Fruit fly (Drosophila melanogaster) whole organism, embryonic: Measurements from ENCODE around the gene CG42699.
A peak's percentile ranks its signal among the peaks of the same experiment; 100 is the strongest.

ENCODE experiments used
- CG10543 ChIP-seq: fragments of 200-800 bp; sonication (Bioruptor generic); optimal IDR thresholded peaks from 3 replicates; lab custom pipeline; 2017; ENCODE audit warnings: missing biosample characterization, mild to moderate bottlenecking, missing genetic modification characterization, moderate library complexity
- CG10565 ChIP-seq: fragments of 200-800 bp; sonication (Bioruptor generic); optimal IDR thresholded peaks from 3 replicates; lab custom pipeline; 2016; ENCODE audit warnings: missing biosample characterization, mild to moderate bottlenecking, missing genetic modification characterization
- CG11456 ChIP-seq: fragments of 200-800 bp; sonication (Bioruptor generic); IDR thresholded peaks from 3 replicates; pipeline ENCODE4 v1.3.6; 2022; ENCODE audit warnings: missing biosample characterization, missing genetic modification characterization
- CG1233 ChIP-seq: fragments of 200-800 bp; sonication (Bioruptor generic); optimal IDR thresholded peaks from 4 replicates; lab custom pipeline; 2018; ENCODE audit warnings: missing biosample characterization, mild to moderate bottlenecking, missing genetic modification characterization
- CG14965 ChIP-seq: fragments of 200-800 bp; sonication (Bioruptor generic); optimal IDR thresholded peaks from 2 replicates; lab custom pipeline; 2016; ENCODE audit warnings: missing biosample characterization, missing genetic modification characterization, borderline replicate concordance
- CG15073 ChIP-seq: fragments of 200-800 bp; sonication (Bioruptor generic); optimal IDR thresholded peaks from 2 replicates; lab custom pipeline; 2016; ENCODE audit warnings: missing biosample characterization, missing genetic modification characterization
- CG1529 ChIP-seq: fragments of 200-800 bp; sonication (Bioruptor generic); optimal IDR thresholded peaks from 3 replicates; lab custom pipeline; 2018; ENCODE audit warnings: missing biosample characterization, missing genetic modification characterization
- CG15696 ChIP-seq: fragments of 200-800 bp; sonication (Bioruptor generic); optimal IDR thresholded peaks from 2 replicates; lab custom pipeline; 2019; ENCODE audit warnings: missing biosample characterization, mild to moderate bottlenecking, missing genetic modification characterization, moderate library complexity
- CG16813 ChIP-seq: fragments of 200-800 bp; sonication (Bioruptor generic); IDR thresholded peaks from 3 replicates; pipeline ENCODE4 v1.3.6; 2022; ENCODE audit warnings: missing biosample characterization, missing genetic modification characterization; ENCODE audit not compliant: partially characterized antibody
- CG17912 ChIP-seq: fragments of 200-800 bp; sonication (Bioruptor generic); optimal IDR thresholded peaks from 2 replicates; lab custom pipeline; 2018; ENCODE audit warnings: missing biosample characterization, mild to moderate bottlenecking, missing genetic modification characterization
- CG2199 ChIP-seq: fragments of 200-800 bp; sonication (Bioruptor generic); IDR thresholded peaks from 3 replicates; pipeline ENCODE4 v1.3.6; 2022; ENCODE audit warnings: missing biosample characterization, missing genetic modification characterization
- CG2712 ChIP-seq: fragments of 200-800 bp; optimal IDR thresholded peaks from 3 replicates; lab custom pipeline; 2019; ENCODE audit warnings: missing biosample characterization, mild to moderate bottlenecking, missing genetic modification characterization, moderate library complexity
- CG2875 ChIP-seq: fragments of 200-800 bp; sonication (Bioruptor generic); optimal IDR thresholded peaks from 2 replicates; lab custom pipeline; 2017; ENCODE audit warnings: missing biosample characterization, mild to moderate bottlenecking, missing genetic modification characterization, missing genetic modification reagents
- CG33213 ChIP-seq: fragments of 200-800 bp; sonication (Bioruptor generic); optimal IDR thresholded peaks from 3 replicates; lab custom pipeline; 2016; ENCODE audit warnings: missing biosample characterization, missing genetic modification characterization
- CG34376 ChIP-seq: fragments of 200-800 bp; sonication (Bioruptor generic); optimal IDR thresholded peaks from 2 replicates; lab custom pipeline; 2018; ENCODE audit warnings: missing biosample characterization, mild to moderate bottlenecking, missing genetic modification characterization
- CG4424 ChIP-seq: fragments of 200-800 bp; sonication (Bioruptor generic); optimal IDR thresholded peaks from 3 replicates; lab custom pipeline; 2016; ENCODE audit warnings: missing biosample characterization, missing genetic modification characterization
- CG7271 ChIP-seq: fragments of 200-800 bp; sonication (Bioruptor generic); optimal IDR thresholded peaks from 2 replicates; lab custom pipeline; 2018; ENCODE audit warnings: missing biosample characterization, mild to moderate bottlenecking, missing genetic modification characterization, moderate library complexity
- CG8765 ChIP-seq: fragments of 200-800 bp; sonication (Bioruptor generic); IDR thresholded peaks from 2 replicates; pipeline ENCODE4 v1.3.6; 2022; ENCODE audit warnings: missing biosample characterization, missing genetic modification characterization
- CG9215 ChIP-seq: fragments of 200-800 bp; sonication (Bioruptor generic); IDR thresholded peaks from 2 replicates; pipeline ENCODE4 v1.3.6; 2022; ENCODE audit warnings: missing biosample characterization, missing genetic modification characterization
- CG9797 ChIP-seq: fragments of 200-800 bp; sonication (Bioruptor generic); optimal IDR thresholded peaks from 3 replicates; lab custom pipeline; 2018; ENCODE audit warnings: missing biosample characterization, mild to moderate bottlenecking, missing genetic modification characterization
- Camta ChIP-seq: fragments of 200-800 bp; sonication (Bioruptor generic); optimal IDR thresholded peaks from 2 replicates; lab custom pipeline; 2016; ENCODE audit warnings: missing biosample characterization, missing genetic modification characterization
- ERR ChIP-seq: fragments of 200-800 bp; sonication (Bioruptor generic); optimal IDR thresholded peaks from 2 replicates; lab custom pipeline; 2016; ENCODE audit warnings: missing biosample characterization, missing genetic modification characterization
- HLH54F ChIP-seq: fragments of 200-800 bp; sonication (Bioruptor generic); optimal IDR thresholded peaks from 3 replicates; lab custom pipeline; 2016; ENCODE audit warnings: missing biosample characterization, missing genetic modification characterization
- HmgD ChIP-seq: fragments of 200-800 bp; sonication (Bioruptor generic); optimal IDR thresholded peaks from 3 replicates; lab custom pipeline; 2016; ENCODE audit warnings: missing biosample characterization, missing genetic modification characterization
- Jarid2 ChIP-seq: fragments of 200-800 bp; sonication (Bioruptor generic); optimal IDR thresholded peaks from 3 replicates; lab custom pipeline; 2017; ENCODE audit warnings: mild to moderate bottlenecking, missing biosample characterization, missing genetic modification reagents, missing genetic modification characterization
- Meics ChIP-seq: fragments of 200-800 bp; sonication (Bioruptor generic); optimal IDR thresholded peaks from 2 replicates; lab custom pipeline; 2017; ENCODE audit warnings: missing biosample characterization, mild to moderate bottlenecking, missing genetic modification characterization
- Neu2 ChIP-seq: fragments of 200-800 bp; sonication (Bioruptor generic); optimal IDR thresholded peaks from 3 replicates; lab custom pipeline; 2016; ENCODE audit warnings: missing biosample characterization, missing genetic modification characterization, borderline replicate concordance
- Xrp1 ChIP-seq: fragments of 200-800 bp; sonication (Bioruptor generic); IDR thresholded peaks from 2 replicates; pipeline ENCODE4 v1.3.6; 2022; ENCODE audit warnings: missing biosample characterization, missing genetic modification characterization
- YL-1 ChIP-seq: fragments of 200-800 bp; sonication (Bioruptor generic); optimal IDR thresholded peaks from 3 replicates; lab custom pipeline; 2017; ENCODE audit warnings: missing biosample characterization, mild to moderate bottlenecking, missing genetic modification characterization
- ap ChIP-seq: fragments of 200-800 bp; sonication (Bioruptor generic); IDR thresholded peaks from 2 replicates; pipeline ENCODE4 v1.3.6; 2022; ENCODE audit warnings: missing biosample characterization, missing genetic modification characterization
- chn ChIP-seq: fragments of 200-800 bp; sonication (Bioruptor generic); optimal IDR thresholded peaks from 2 replicates; lab custom pipeline; 2016; ENCODE audit warnings: missing biosample characterization, missing genetic modification characterization
- dan ChIP-seq: fragments of 200-800 bp; sonication (Bioruptor generic); IDR thresholded peaks from 2 replicates; pipeline ENCODE4 v1.3.6; 2022; ENCODE audit warnings: missing biosample characterization, missing genetic modification characterization
- dimm ChIP-seq: fragments of 200-800 bp; sonication (Bioruptor generic); IDR thresholded peaks from 2 replicates; pipeline ENCODE4 v1.3.6; 2022; ENCODE audit warnings: missing biosample characterization, missing genetic modification characterization
- dmrt99B ChIP-seq: fragments of 200-800 bp; sonication (Bioruptor generic); optimal IDR thresholded peaks from 2 replicates; lab custom pipeline; 2018; ENCODE audit warnings: missing biosample characterization, mild to moderate bottlenecking, missing genetic modification characterization, moderate library complexity
- eyg ChIP-seq: fragments of 200-800 bp; sonication (Bioruptor generic); optimal IDR thresholded peaks from 3 replicates; lab custom pipeline; 2016; ENCODE audit warnings: missing biosample characterization, missing genetic modification characterization
- gfzf ChIP-seq: fragments of 200-800 bp; sonication (Bioruptor generic); optimal IDR thresholded peaks from 2 replicates; lab custom pipeline; 2016; ENCODE audit warnings: missing biosample characterization, mild to moderate bottlenecking, missing genetic modification characterization, moderate library complexity
- hb ChIP-seq: fragments of 200-800 bp; sonication (Bioruptor generic); IDR thresholded peaks from 3 replicates; pipeline ENCODE4 v1.3.6; 2022; ENCODE audit warnings: missing biosample characterization, missing genetic modification characterization; ENCODE audit not compliant: partially characterized antibody
- luna ChIP-seq: fragments of 200-800 bp; sonication (Bioruptor generic); optimal IDR thresholded peaks from 2 replicates; lab custom pipeline; 2016; ENCODE audit warnings: missing biosample characterization, missing genetic modification characterization
- pum ChIP-seq: fragments of 200-800 bp; sonication (Bioruptor generic); optimal IDR thresholded peaks from 2 replicates; lab custom pipeline; 2016; ENCODE audit warnings: missing biosample characterization, missing genetic modification characterization
- ranshi ChIP-seq: fragments of 200-800 bp; sonication (Bioruptor generic); IDR thresholded peaks from 2 replicates; pipeline ENCODE4 v1.3.6; 2022; ENCODE audit warnings: missing biosample characterization, missing genetic modification characterization
- sc ChIP-seq, 3 experiments: fragments of >200 bp in 2 of 3; fragments of 200-800 bp in 1 of 3; sonication (Bioruptor generic) in 1 of 3; optimal IDR thresholded peaks; 2 replicates in 2 of 3; 3 replicates in 1 of 3; lab custom pipeline; 2017; ENCODE audit warnings: mild to moderate bottlenecking in 1 of 3, missing biosample characterization in 1 of 3, missing genetic modification characterization in 1 of 3, missing genetic modification reagents in 1 of 3
- sisA ChIP-seq: fragments of 200-800 bp; sonication (Bioruptor generic); IDR thresholded peaks from 2 replicates; pipeline ENCODE4 v1.3.6; 2022; ENCODE audit warnings: missing biosample characterization, missing genetic modification characterization
- tin ChIP-seq: fragments of 200-800 bp; sonication (Bioruptor generic); optimal IDR thresholded peaks from 3 replicates; lab custom pipeline; 2016; ENCODE audit warnings: missing biosample characterization, missing genetic modification characterization
- tll ChIP-seq, 2 experiments: fragments of 200-800 bp in 1 of 2; fragments of >200 bp in 1 of 2; sonication (Bioruptor generic) in 1 of 2; optimal IDR thresholded peaks; 2 replicates each; lab custom pipeline; 2017 to 2019; ENCODE audit warnings: missing biosample characterization in 2 of 2, missing genetic modification characterization in 2 of 2, mild to moderate bottlenecking in 1 of 2, moderate library complexity in 1 of 2
- tna ChIP-seq: fragments of 200-800 bp; sonication (Bioruptor generic); IDR thresholded peaks from 2 replicates; pipeline ENCODE4 v1.3.6; 2022; ENCODE audit warnings: missing biosample characterization, missing genetic modification characterization; ENCODE audit not compliant: partially characterized antibody
- trh ChIP-seq: fragments of 200-800 bp; sonication (Bioruptor generic); optimal IDR thresholded peaks from 2 replicates; lab custom pipeline; 2016; ENCODE audit warnings: missing biosample characterization, missing genetic modification characterization
- unc-4 ChIP-seq: fragments of 200-800 bp; sonication (Bioruptor generic); IDR thresholded peaks from 2 replicates; pipeline ENCODE4 v1.3.6; 2022; ENCODE audit warnings: missing biosample characterization, missing genetic modification characterization; ENCODE audit not compliant: partially characterized antibody
- vvl ChIP-seq: fragments of 200-800 bp; sonication (Bioruptor generic); IDR thresholded peaks from 2 replicates; pipeline ENCODE4 v1.3.6; 2022; ENCODE audit warnings: missing biosample characterization, missing genetic modification characterization
- zen2 ChIP-seq: fragments of 200-800 bp; sonication (Bioruptor generic); IDR thresholded peaks from 3 replicates; pipeline ENCODE4 v1.3.6; 2022; ENCODE audit warnings: missing biosample characterization, missing genetic modification characterization; ENCODE audit not compliant: partially characterized antibody

The CG42699 gene

DNA sequence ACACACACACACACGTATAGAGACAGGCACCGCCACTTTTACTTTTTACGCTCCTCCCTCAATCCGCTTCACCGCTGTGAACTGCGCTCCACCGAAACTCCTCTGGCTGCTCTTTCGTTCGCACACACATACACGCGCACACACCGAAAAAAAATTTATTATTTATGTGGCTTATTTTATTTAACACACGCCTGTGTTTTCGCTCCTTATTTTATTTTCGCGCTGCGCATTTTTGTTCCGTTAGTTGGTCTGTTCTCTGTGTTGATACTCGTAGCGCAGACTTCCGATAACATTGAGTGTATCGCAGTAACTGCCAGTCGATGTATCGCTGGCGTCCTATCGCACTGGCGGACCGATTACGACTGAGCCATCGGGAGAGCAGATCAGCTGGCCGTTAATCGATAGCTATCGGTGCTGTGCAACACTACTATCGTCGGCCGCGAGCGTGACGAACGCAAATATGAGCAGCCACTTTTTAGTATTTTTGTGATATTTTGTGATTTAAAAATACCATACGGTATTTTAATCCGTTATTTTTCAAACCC is 26.6 kb upstream of the CG42699 start, which contains the start of gene Snx27 (continued):
- TF ChIP-seq CG14965 (no peak), ranshi (GFP tag; lab: Robert Waterston, UW) (0 out of 2 replicates have a peak, but pooled peaks have one; percentile 6), CG4424 (GFP tag; lab: Kevin White, UChicago) (no peak), Jarid2 (GFP tag; lab: Kevin White, UChicago) (peak; percentile 78), gfzf (GFP tag; lab: Kevin White, UChicago) (peak; percentile 90), CG11456 (peak; percentile 66; the same call in 2 of the 3 replicates), ap (GFP tag; lab: Robert Waterston, UW) (no peak), Camta (GFP tag; lab: Kevin White, UChicago) (peak; percentile 6), trh (no peak), vvl (GFP tag; lab: Robert Waterston, UW) (peak; percentile 60; the same call in 1 of the 2 replicates), CG1529 (GFP tag; lab: Kevin White, UChicago) (no peak), CG16813 (peak; percentile 100), sc (optimal IDR thresholded peaks at IDR 0.05; lab: Kevin White, UChicago) (no peak), sc (GFP tag; optimal IDR thresholded peaks at IDR 0.05; lab: Kevin White, UChicago) (no peak), CG15073 (GFP tag; lab: Kevin White, UChicago) (no peak), CG10543 (GFP tag; lab: Kevin White, UChicago) (no peak), zen2 (peak; percentile 99), tin (no peak), dmrt99B (tag; lab: Kevin White, UChicago) (no peak), CG15696 (tag; lab: Kevin White, UChicago) (no peak), hb (peak; percentile 100), HLH54F (GFP tag; lab: Kevin White, UChicago) (peak; percentile 56), luna (peak; percentile 60), dimm (GFP tag; lab: Robert Waterston, UW) (no peak), sisA (GFP tag; lab: Robert Waterston, UW) (0 out of 2 replicates have a peak, but pooled peaks have one; percentile 21), CG8765 (GFP tag; lab: Robert Waterston, UW) (no peak), CG9797 (GFP tag; lab: Kevin White, UChicago) (peak; percentile 94), YL-1 (GFP tag; lab: Kevin White, UChicago) (peak; percentile 49), CG2199 (GFP tag; lab: Robert Waterston, UW) (no peak), ERR (GFP tag; lab: Kevin White, UChicago) (peak; percentile 53), CG33213 (GFP tag; lab: Kevin White, UChicago) (peak; percentile 78), CG7271 (tag; lab: Kevin White, UChicago) (peak; percentile 21), chn (GFP tag; lab: Kevin White, UChicago) (peak; percentile 41), CG10565 (no peak), pum (GFP tag; lab: Kevin White, UChicago) (peak; percentile 13), Meics (no peak), CG1233 (peak; percentile 12), tna (GFP tag; lab: Robert Waterston, UW) (peak; percentile 99), dan (GFP tag; lab: Robert Waterston, UW) (no peak), Xrp1 (GFP tag; lab: Robert Waterston, UW) (0 out of 2 replicates have a peak, but pooled peaks have one; percentile 24), eyg (GFP tag; lab: Kevin White, UChicago) (peak; percentile 30), tll (GFP tag; optimal IDR thresholded peaks at IDR 0.05; lab: Kevin White, UChicago) (no peak), CG17912 (peak; percentile 39), CG9215 (GFP tag; lab: Robert Waterston, UW) (no peak; the same call in 1 of the 2 replicates), CG34376 (GFP tag; lab: Kevin White, UChicago) (peak; percentile 15), HmgD (GFP tag; lab: Kevin White, UChicago) (peak; percentile 81), CG2875 (GFP tag; lab: Kevin White, UChicago) (no peak), Neu2 (no peak), unc-4 (GFP tag; lab: Robert Waterston, UW) (peak; percentile 99), CG2712 (tag; lab: Kevin White, UChicago) (peak; percentile 66)
